Worm (Caenorhabditis elegans) whole organism, mixed stage, embryonic: ENCODE data around the gene ncs-4.

Experiments
- M03D4.4 ChIP-seq: sonication (generic microtip); optimal IDR thresholded peaks from 2 replicates; lab custom pipeline; 2017; ENCODE audit warnings: mild to moderate bottlenecking, missing genetic modification characterization, missing compliant biosample characterization
- bed-3 ChIP-seq: fragments of 200-800 bp; sonication (Bioruptor generic); optimal IDR thresholded peaks from 3 replicates; lab custom pipeline; 2018; ENCODE audit warnings: mild to moderate bottlenecking, missing genetic modification characterization, moderate library complexity, missing compliant biosample characterization
- blmp-1 ChIP-seq: fragments of 150-350 bp; optimal IDR thresholded peaks from 2 replicates; lab custom pipeline; 2014; ENCODE audit warnings: missing biosample characterization, missing genetic modification characterization
- ceh-39 ChIP-seq: fragments of 150-350 bp; optimal IDR thresholded peaks from 2 replicates; lab custom pipeline; 2014; ENCODE audit warnings: missing biosample characterization, missing genetic modification characterization
- ceh-43 ChIP-seq: fragments of 200-800 bp; sonication (Bioruptor generic); optimal IDR thresholded peaks from 2 replicates; lab custom pipeline; 2018; ENCODE audit warnings: mild to moderate bottlenecking, missing genetic modification characterization, moderate library complexity, missing compliant biosample characterization
- ceh-83 ChIP-seq: fragments of 200-800 bp; sonication (Bioruptor generic); optimal IDR thresholded peaks from 2 replicates; lab custom pipeline; 2018; ENCODE audit warnings: mild to moderate bottlenecking, missing genetic modification characterization, missing compliant biosample characterization
- ces-1 ChIP-seq: fragments of 150-350 bp; optimal IDR thresholded peaks from 2 replicates; lab custom pipeline; 2014; ENCODE audit warnings: missing biosample characterization, missing genetic modification reagents, missing genetic modification characterization
- cnd-1 ChIP-seq: fragments of 200-800 bp; sonication (Bioruptor generic); optimal IDR thresholded peaks from 2 replicates; lab custom pipeline; 2018; ENCODE audit warnings: mild to moderate bottlenecking, missing genetic modification characterization, missing compliant biosample characterization
- drap-1 ChIP-seq: fragments of 200-800 bp; sonication (Bioruptor generic); optimal IDR thresholded peaks from 3 replicates; lab custom pipeline; 2018; ENCODE audit warnings: mild to moderate bottlenecking, missing genetic modification characterization, missing compliant biosample characterization
- elt-1 ChIP-seq: sonication (generic microtip); optimal IDR thresholded peaks from 2 replicates; lab custom pipeline; 2017; ENCODE audit warnings: missing genetic modification characterization, mild to moderate bottlenecking, missing compliant biosample characterization, antibody characterized with exemption, moderate library complexity, borderline replicate concordance; ENCODE audit not compliant: insufficient read depth
- elt-3 ChIP-seq: fragments of 150-350 bp; optimal IDR thresholded peaks from 2 replicates; lab custom pipeline; 2014; ENCODE audit warnings: missing biosample characterization, missing genetic modification characterization
- flh-1 ChIP-seq: fragments of 200-800 bp; sonication (Bioruptor generic); optimal IDR thresholded peaks from 2 replicates; lab custom pipeline; 2018; ENCODE audit warnings: mild to moderate bottlenecking, missing genetic modification characterization, moderate library complexity, missing compliant biosample characterization
- ham-2 ChIP-seq: fragments of 200-800 bp; sonication (Bioruptor generic); optimal IDR thresholded peaks from 2 replicates; lab custom pipeline; 2018; ENCODE audit warnings: mild to moderate bottlenecking, missing genetic modification characterization, missing compliant biosample characterization
- hlh-1 ChIP-seq: fragments of 150-350 bp; optimal IDR thresholded peaks from 2 replicates; lab custom pipeline; 2014; ENCODE audit warnings: missing biosample characterization, missing genetic modification reagents, missing genetic modification characterization
- lin-13 ChIP-seq: fragments of 150-350 bp; optimal IDR thresholded peaks from 2 replicates; lab custom pipeline; 2014; ENCODE audit warnings: missing biosample characterization, missing genetic modification characterization
- lin-32 ChIP-seq: fragments of 200-800 bp; sonication (Bioruptor generic); optimal IDR thresholded peaks from 2 replicates; lab custom pipeline; 2018; ENCODE audit warnings: mild to moderate bottlenecking, missing genetic modification characterization, missing compliant biosample characterization
- lsy-2 ChIP-seq: fragments of 150-350 bp; optimal IDR thresholded peaks from 2 replicates; lab custom pipeline; 2014; ENCODE audit warnings: missing biosample characterization, missing genetic modification characterization
- mep-1 ChIP-seq: fragments of 150-350 bp; optimal IDR thresholded peaks from 2 replicates; lab custom pipeline; 2017; ENCODE audit warnings: missing biosample characterization, missing genetic modification reagents, missing genetic modification characterization, inconsistent platforms
- mls-2 ChIP-seq: sonication (generic microtip); optimal IDR thresholded peaks from 2 replicates; lab custom pipeline; 2016; ENCODE audit warnings: mild to moderate bottlenecking, missing genetic modification characterization, moderate library complexity, missing compliant biosample characterization
- nhr-12 ChIP-seq: fragments of 150-350 bp; optimal IDR thresholded peaks from 2 replicates; lab custom pipeline; 2014; ENCODE audit warnings: missing biosample characterization, missing genetic modification characterization
- nhr-2 ChIP-seq: fragments of 150-350 bp; optimal IDR thresholded peaks from 2 replicates; lab custom pipeline; 2014; ENCODE audit warnings: missing biosample characterization, missing genetic modification characterization
- nhr-237 ChIP-seq: fragments of 150-350 bp; optimal IDR thresholded peaks from 2 replicates; lab custom pipeline; 2014; ENCODE audit warnings: missing biosample characterization, missing genetic modification characterization
- nhr-28 ChIP-seq: fragments of 150-350 bp; optimal IDR thresholded peaks from 2 replicates; lab custom pipeline; 2014; ENCODE audit warnings: missing biosample characterization, missing genetic modification characterization
- nhr-76 ChIP-seq: sonication (generic microtip); optimal IDR thresholded peaks from 2 replicates; lab custom pipeline; 2017; ENCODE audit warnings: missing biosample characterization, missing genetic modification characterization
- pha-4 ChIP-seq: fragments of 150-350 bp; optimal IDR thresholded peaks from 2 replicates; lab custom pipeline; 2018; ENCODE audit warnings: missing biosample characterization, missing genetic modification reagents, missing genetic modification characterization
- sem-2 ChIP-seq: fragments of 200-800 bp; sonication (Bioruptor generic); optimal IDR thresholded peaks from 2 replicates; lab custom pipeline; 2018; ENCODE audit warnings: mild to moderate bottlenecking, missing genetic modification characterization, missing compliant biosample characterization
- snpc-4 ChIP-seq: fragments of 150-350 bp; optimal IDR thresholded peaks from 2 replicates; lab custom pipeline; 2014; ENCODE audit warnings: missing biosample characterization, missing genetic modification characterization
- sptf-1 ChIP-seq: sonication (generic microtip); optimal IDR thresholded peaks from 2 replicates; lab custom pipeline; 2017; ENCODE audit warnings: mild to moderate bottlenecking, missing genetic modification characterization, moderate library complexity, missing compliant biosample characterization
- tbx-8 ChIP-seq: fragments of 200-800 bp; sonication (Bioruptor generic); optimal IDR thresholded peaks from 2 replicates; lab custom pipeline; 2018; ENCODE audit warnings: mild to moderate bottlenecking, missing genetic modification characterization, moderate library complexity, missing compliant biosample characterization
- unc-120 ChIP-seq: sonication (generic microtip); optimal IDR thresholded peaks from 2 replicates; lab custom pipeline; 2017; ENCODE audit warnings: missing genetic modification characterization, missing compliant biosample characterization; ENCODE audit not compliant: poor library complexity, severe bottlenecking
- unc-39 ChIP-seq: fragments of 150-350 bp; optimal IDR thresholded peaks from 2 replicates; lab custom pipeline; 2014; ENCODE audit warnings: missing biosample characterization, missing genetic modification characterization
- unc-62 ChIP-seq: fragments of 150-350 bp; optimal IDR thresholded peaks from 2 replicates; lab custom pipeline; 2014; ENCODE audit warnings: missing biosample characterization, missing genetic modification reagents, missing genetic modification characterization
- zip-8 ChIP-seq: fragments of 150-350 bp; optimal IDR thresholded peaks from 2 replicates; lab custom pipeline; 2014; ENCODE audit warnings: missing biosample characterization, missing genetic modification characterization
- ztf-11 ChIP-seq: fragments of 150-350 bp; optimal IDR thresholded peaks from 2 replicates; lab custom pipeline; 2014; ENCODE audit warnings: missing biosample characterization, missing genetic modification characterization

The ncs-4 gene

ce11 chrX:10141264-10141663 is 35.1 kb upstream of the ncs-4 start:
- no peak for TF ChIP-seq ceh-43
- no peak for TF ChIP-seq lsy-2 (tag; lab: Kevin White, UChicago)
- no peak for TF ChIP-seq mep-1 (tag; lab: Kevin White, UChicago)
- no peak for TF ChIP-seq ham-2 (GFP tag; lab: Kevin White, UChicago)
- TF ChIP-seq tbx-8 (GFP tag; lab: Kevin White, UChicago): no peak
- TF ChIP-seq M03D4.4 (tag; lab: Kevin White, UChicago): no peak
- TF ChIP-seq flh-1 (GFP tag; lab: Kevin White, UChicago): no peak
- TF ChIP-seq snpc-4: no peak
- TF ChIP-seq ces-1 (GFP tag; lab: Kevin White, UChicago): no peak
- TF ChIP-seq lin-32 (GFP tag; lab: Kevin White, UChicago): no peak
- TF ChIP-seq ztf-11 (tag; lab: Kevin White, UChicago): no peak
- no peak for TF ChIP-seq nhr-2 (tag; lab: Kevin White, UChicago)
- TF ChIP-seq hlh-1 (tag; lab: Kevin White, UChicago): no peak
- TF ChIP-seq nhr-237: no peak
- TF ChIP-seq drap-1 (GFP tag; lab: Kevin White, UChicago): no peak

- no peak for TF ChIP-seq ztf-11 (tag; lab: Kevin White, UChicago)
- no peak for TF ChIP-seq M03D4.4 (tag; lab: Kevin White, UChicago)
- TF ChIP-seq lin-32 (GFP tag; lab: Kevin White, UChicago): no peak
- TF ChIP-seq tbx-8 (GFP tag; lab: Kevin White, UChicago): no peak
These were observed 34.3 kb upstream of the ncs-4 start, which contains the start of gene oac-14 for ce11 chrX:10141963-10142431. oac-14 (minus strand) TSS chrX:10142013.

ce11 chrX:10145011-10145410 is 31.3 kb upstream of the ncs-4 start:
- no peak for TF ChIP-seq ces-1 (GFP tag; lab: Kevin White, UChicago)
- no peak for TF ChIP-seq lin-32 (GFP tag; lab: Kevin White, UChicago)
- TF ChIP-seq mls-2 (tag; lab: Kevin White, UChicago): peak; percentile 21
- TF ChIP-seq unc-120: peak; percentile 65
- no peak for TF ChIP-seq cnd-1 (tag; lab: Kevin White, UChicago)
- no peak for TF ChIP-seq elt-3 (tag; lab: Kevin White, UChicago)
- no peak for TF ChIP-seq flh-1 (GFP tag; lab: Kevin White, UChicago)
- TF ChIP-seq lsy-2 (tag; lab: Kevin White, UChicago): no peak
- TF ChIP-seq tbx-8 (GFP tag; lab: Kevin White, UChicago): no peak
- TF ChIP-seq ceh-43: peak; percentile 28
- no peak for TF ChIP-seq sem-2 (GFP tag; lab: Kevin White, UChicago)
- TF ChIP-seq nhr-237: no peak
- no peak for TF ChIP-seq elt-1
- no peak for TF ChIP-seq nhr-76
- no peak for TF ChIP-seq hlh-1 (tag; lab: Kevin White, UChicago)
- TF ChIP-seq ceh-39 (tag; lab: Kevin White, UChicago): no peak
- no peak for TF ChIP-seq mep-1 (tag; lab: Kevin White, UChicago)
- no peak for TF ChIP-seq blmp-1 (tag; lab: Kevin White, UChicago)
- no peak for TF ChIP-seq ceh-83 (GFP tag; lab: Kevin White, UChicago)
- TF ChIP-seq pha-4: no peak
- peak; percentile 76 for TF ChIP-seq sptf-1 (tag; lab: Kevin White, UChicago)
- peak; percentile 25 for TF ChIP-seq bed-3 (GFP tag; lab: Kevin White, UChicago)

ce11 chrX:10146592-10146991 is 29.7 kb upstream of the ncs-4 start, which contains the start of gene unc-115:
unc-115 (plus strand) TSS chrX:10146892.
- TF ChIP-seq pha-4: peak; percentile 85
- peak; percentile 2 for TF ChIP-seq elt-1
- TF ChIP-seq unc-62 (GFP tag; lab: Kevin White, UChicago): peak; percentile 95
- peak; percentile 77 for TF ChIP-seq cnd-1 (tag; lab: Kevin White, UChicago)
- peak; percentile 65 for TF ChIP-seq drap-1 (GFP tag; lab: Kevin White, UChicago)
- TF ChIP-seq bed-3 (GFP tag; lab: Kevin White, UChicago): no peak
- TF ChIP-seq lsy-2 (tag; lab: Kevin White, UChicago): peak; percentile 47
- TF ChIP-seq mep-1 (tag; lab: Kevin White, UChicago): peak; percentile 72
- TF ChIP-seq unc-39: peak; percentile 34
- TF ChIP-seq snpc-4: no peak
- peak; percentile 3 for TF ChIP-seq hlh-1 (tag; lab: Kevin White, UChicago)
- TF ChIP-seq lin-32 (GFP tag; lab: Kevin White, UChicago): peak; percentile 47
- no peak for TF ChIP-seq nhr-12 (tag; lab: Kevin White, UChicago)
- peak; percentile 33 for TF ChIP-seq blmp-1 (tag; lab: Kevin White, UChicago)
- TF ChIP-seq ham-2 (GFP tag; lab: Kevin White, UChicago): peak; percentile 82
- no peak for TF ChIP-seq sem-2 (GFP tag; lab: Kevin White, UChicago)
- TF ChIP-seq M03D4.4 (tag; lab: Kevin White, UChicago): peak; percentile 63
- TF ChIP-seq ztf-11 (tag; lab: Kevin White, UChicago): peak; percentile 74
- TF ChIP-seq nhr-76: no peak
- no peak for TF ChIP-seq nhr-28 (tag; lab: Kevin White, UChicago)
- TF ChIP-seq ceh-43: peak; percentile 20
- no peak for TF ChIP-seq elt-3 (tag; lab: Kevin White, UChicago)
- no peak for TF ChIP-seq ceh-39 (tag; lab: Kevin White, UChicago)
- no peak for TF ChIP-seq nhr-237
- TF ChIP-seq mls-2 (tag; lab: Kevin White, UChicago): peak; percentile 93
- TF ChIP-seq nhr-2 (tag; lab: Kevin White, UChicago): no peak
- TF ChIP-seq tbx-8 (GFP tag; lab: Kevin White, UChicago): no peak
- TF ChIP-seq lin-13 (tag; lab: Kevin White, UChicago): no peak
- TF ChIP-seq zip-8 (tag; lab: Kevin White, UChicago): no peak
- peak; percentile 97 for TF ChIP-seq ces-1 (GFP tag; lab: Kevin White, UChicago)
- peak; percentile 89 for TF ChIP-seq unc-120
- TF ChIP-seq sptf-1 (tag; lab: Kevin White, UChicago): peak; percentile 81
